Fruit fly (Drosophila melanogaster) whole organism, embryonic: Measurements from ENCODE around the gene Sec63.

ENCODE experiments used
- Atf3 ChIP-seq: fragments of 200-800 bp; sonication (Bioruptor generic); optimal IDR thresholded peaks from 3 replicates; lab custom pipeline; 2016; ENCODE audit warnings: missing biosample characterization, missing genetic modification characterization
- B-H2 ChIP-seq: fragments of 200-800 bp; sonication (Bioruptor generic); optimal IDR thresholded peaks from 2 replicates; lab custom pipeline; 2018; ENCODE audit warnings: missing biosample characterization, mild to moderate bottlenecking, missing genetic modification characterization
- BEAF-32 ChIP-seq: fragments of 200-800 bp; sonication (Bioruptor generic); optimal IDR thresholded peaks from 3 replicates; lab custom pipeline; 2017; ENCODE audit warnings: missing biosample characterization, missing genetic modification characterization, mild to moderate bottlenecking, moderate library complexity, missing genetic modification reagents
- Bgb ChIP-seq: fragments of 200-800 bp; sonication (Bioruptor generic); IDR thresholded peaks from 2 replicates; pipeline ENCODE4 v1.3.6; 2022; ENCODE audit warnings: missing biosample characterization, missing genetic modification characterization; ENCODE audit not compliant: partially characterized antibody
- CG10267 ChIP-seq: fragments of 200-800 bp; sonication (Bioruptor generic); optimal IDR thresholded peaks from 2 replicates; lab custom pipeline; 2018; ENCODE audit warnings: missing biosample characterization, mild to moderate bottlenecking, missing genetic modification characterization, moderate library complexity
- CG12104 ChIP-seq: fragments of 200-800 bp; sonication (Bioruptor generic); optimal IDR thresholded peaks from 3 replicates; lab custom pipeline; 2016; ENCODE audit warnings: missing biosample characterization, missing genetic modification characterization
- CG12155 ChIP-seq: fragments of 200-800 bp; sonication (Bioruptor generic); optimal IDR thresholded peaks from 3 replicates; lab custom pipeline; 2016; ENCODE audit warnings: missing biosample characterization, missing genetic modification characterization
- CG1602 ChIP-seq: fragments of 200-800 bp; sonication (Bioruptor generic); optimal IDR thresholded peaks from 3 replicates; lab custom pipeline; 2016; ENCODE audit warnings: missing biosample characterization, missing genetic modification characterization
- CG1603 ChIP-seq: fragments of 200-800 bp; sonication (Bioruptor generic); optimal IDR thresholded peaks from 2 replicates; lab custom pipeline; 2019; ENCODE audit warnings: missing biosample characterization, mild to moderate bottlenecking, missing genetic modification characterization, moderate library complexity
- CG6813 ChIP-seq: fragments of 200-800 bp; sonication (Bioruptor generic); optimal IDR thresholded peaks from 2 replicates; lab custom pipeline; 2017; ENCODE audit warnings: missing biosample characterization, missing genetic modification characterization, mild to moderate bottlenecking, moderate library complexity, missing genetic modification reagents
- CG6854 ChIP-seq: fragments of 200-800 bp; sonication (Bioruptor generic); optimal IDR thresholded peaks from 3 replicates; lab custom pipeline; 2017; ENCODE audit warnings: missing biosample characterization, mild to moderate bottlenecking, missing genetic modification characterization
- CG7372 ChIP-seq: fragments of 200-800 bp; sonication (Bioruptor generic); IDR thresholded peaks from 2 replicates; pipeline ENCODE4 v1.3.6; 2022; ENCODE audit warnings: missing biosample characterization, missing genetic modification characterization
- CG7839 ChIP-seq: fragments of 200-800 bp; sonication (Bioruptor generic); optimal IDR thresholded peaks from 3 replicates; lab custom pipeline; 2018; ENCODE audit warnings: missing biosample characterization, mild to moderate bottlenecking, missing genetic modification characterization, moderate library complexity
- CG8359 ChIP-seq: fragments of 200-800 bp; sonication (Bioruptor generic); optimal IDR thresholded peaks from 2 replicates; lab custom pipeline; 2017; ENCODE audit warnings: missing biosample characterization, mild to moderate bottlenecking, missing genetic modification characterization, borderline replicate concordance
- CG9727 ChIP-seq: fragments of 200-800 bp; sonication (Bioruptor generic); optimal IDR thresholded peaks from 3 replicates; lab custom pipeline; 2017; ENCODE audit warnings: missing biosample characterization, mild to moderate bottlenecking, missing genetic modification characterization
- Deaf1 ChIP-seq: fragments of 200-800 bp; optimal IDR thresholded peaks from 3 replicates; lab custom pipeline; 2019; ENCODE audit warnings: missing biosample characterization, mild to moderate bottlenecking, missing genetic modification characterization, moderate library complexity
- Ets97D ChIP-seq: fragments of 200-800 bp; sonication (Bioruptor generic); optimal IDR thresholded peaks from 3 replicates; lab custom pipeline; 2016; ENCODE audit warnings: missing biosample characterization, missing genetic modification characterization
- Gsc ChIP-seq: fragments of 200-800 bp; sonication (Bioruptor generic); IDR thresholded peaks from 2 replicates; pipeline ENCODE4 v1.3.6; 2022; ENCODE audit warnings: missing biosample characterization, missing genetic modification characterization
- Hmx ChIP-seq: fragments of 200-800 bp; sonication (Bioruptor generic); optimal IDR thresholded peaks from 2 replicates; lab custom pipeline; 2016; ENCODE audit warnings: missing biosample characterization, missing genetic modification characterization
- Hr3 ChIP-seq: fragments of 200-800 bp; sonication (Bioruptor generic); optimal IDR thresholded peaks from 3 replicates; lab custom pipeline; 2016; ENCODE audit warnings: missing biosample characterization, missing genetic modification characterization
- Meics ChIP-seq: fragments of 200-800 bp; sonication (Bioruptor generic); optimal IDR thresholded peaks from 2 replicates; lab custom pipeline; 2017; ENCODE audit warnings: missing biosample characterization, mild to moderate bottlenecking, missing genetic modification characterization
- NFAT ChIP-seq: fragments of 200-800 bp; sonication (Bioruptor generic); IDR thresholded peaks from 2 replicates; pipeline ENCODE4 v1.3.6; 2022; ENCODE audit warnings: missing biosample characterization, missing genetic modification characterization
- Nf-YA ChIP-seq: fragments of 200-800 bp; sonication (Bioruptor generic); IDR thresholded peaks from 2 replicates; pipeline ENCODE4 v1.3.6; 2022; ENCODE audit warnings: missing biosample characterization, missing genetic modification characterization
- Nf-YC ChIP-seq: fragments of 200-800 bp; optimal IDR thresholded peaks from 3 replicates; lab custom pipeline; 2019; ENCODE audit warnings: missing biosample characterization, mild to moderate bottlenecking, missing genetic modification characterization, moderate library complexity
- Oli ChIP-seq: fragments of 200-800 bp; sonication (Bioruptor generic); optimal IDR thresholded peaks from 2 replicates; lab custom pipeline; 2018; ENCODE audit warnings: missing biosample characterization, mild to moderate bottlenecking, missing genetic modification characterization, moderate library complexity
- Pdp1 ChIP-seq, 2 experiments: fragments of 200-800 bp; sonication (Bioruptor generic); optimal IDR thresholded peaks; 3 replicates each; lab custom pipeline; 2016; ENCODE audit warnings: missing biosample characterization in 2 of 2, missing genetic modification characterization in 2 of 2, mild to moderate bottlenecking in 1 of 2, moderate library complexity in 1 of 2
- Poxn ChIP-seq: fragments of 200-800 bp; sonication (Bioruptor generic); IDR thresholded peaks from 2 replicates; pipeline ENCODE4 v1.3.6; 2022; ENCODE audit warnings: missing biosample characterization, missing genetic modification characterization
- Spps ChIP-seq: fragments of 200-800 bp; sonication (Bioruptor generic); optimal IDR thresholded peaks from 2 replicates; lab custom pipeline; 2018; ENCODE audit warnings: missing biosample characterization, mild to moderate bottlenecking, missing genetic modification characterization
- TFAM ChIP-seq: fragments of 200-800 bp; sonication (Bioruptor generic); optimal IDR thresholded peaks from 2 replicates; lab custom pipeline; 2017; ENCODE audit warnings: missing biosample characterization, missing genetic modification characterization, inconsistent platforms
- ab ChIP-seq: fragments of 200-800 bp; sonication (Bioruptor generic); optimal IDR thresholded peaks from 2 replicates; lab custom pipeline; 2016; ENCODE audit warnings: missing biosample characterization, missing genetic modification characterization
- ase ChIP-seq: fragments of 200-800 bp; sonication (Bioruptor generic); IDR thresholded peaks from 3 replicates; pipeline ENCODE4 v1.3.6; 2022; ENCODE audit warnings: missing biosample characterization, missing genetic modification characterization
- bcd ChIP-seq: fragments of 200-800 bp; sonication (Bioruptor generic); optimal IDR thresholded peaks from 2 replicates; lab custom pipeline; 2017; ENCODE audit warnings: missing biosample characterization, mild to moderate bottlenecking, missing genetic modification characterization
- bowl ChIP-seq: fragments of 200-800 bp; sonication (Bioruptor generic); IDR thresholded peaks from 2 replicates; pipeline ENCODE4 v1.3.6; 2022; ENCODE audit warnings: missing biosample characterization, missing genetic modification characterization
- br ChIP-seq: fragments of >200 bp; optimal IDR thresholded peaks from 2 replicates; lab custom pipeline; 2017
- chm ChIP-seq: fragments of 200-800 bp; sonication (Bioruptor generic); IDR thresholded peaks from 2 replicates; pipeline ENCODE4 v1.3.6; 2022; ENCODE audit warnings: missing biosample characterization, missing genetic modification characterization
- esg ChIP-seq: fragments of 200-800 bp; sonication (Bioruptor generic); conservative IDR thresholded peaks from 2 replicates; pipeline ENCODE4 v1.3.6; 2022; ENCODE audit warnings: missing biosample characterization, missing genetic modification characterization
- fd96Cb ChIP-seq: fragments of 200-800 bp; sonication (Bioruptor generic); optimal IDR thresholded peaks from 2 replicates; lab custom pipeline; 2018; ENCODE audit warnings: missing biosample characterization, mild to moderate bottlenecking, missing genetic modification characterization, moderate library complexity
- gcm2 ChIP-seq: fragments of 200-800 bp; sonication (Bioruptor generic); optimal IDR thresholded peaks from 2 replicates; lab custom pipeline; 2016; ENCODE audit warnings: missing biosample characterization, missing genetic modification characterization
- grau ChIP-seq: fragments of 200-800 bp; optimal IDR thresholded peaks from 3 replicates; lab custom pipeline; 2019; ENCODE audit warnings: missing biosample characterization, mild to moderate bottlenecking, missing genetic modification characterization, moderate library complexity
- h ChIP-seq: fragments of >200 bp; optimal IDR thresholded peaks from 2 replicates; lab custom pipeline; 2017
- her ChIP-seq: fragments of 200-800 bp; sonication (Bioruptor generic); optimal IDR thresholded peaks from 2 replicates; lab custom pipeline; 2016; ENCODE audit warnings: missing biosample characterization, missing genetic modification characterization
- ind ChIP-seq: fragments of 200-800 bp; sonication (Bioruptor generic); optimal IDR thresholded peaks from 3 replicates; lab custom pipeline; 2016; ENCODE audit warnings: missing biosample characterization, missing genetic modification characterization
- ken ChIP-seq: fragments of 200-800 bp; sonication (Bioruptor generic); IDR thresholded peaks from 3 replicates; pipeline ENCODE4 v1.3.6; 2022; ENCODE audit warnings: missing biosample characterization, missing genetic modification characterization
- nmo ChIP-seq: fragments of 200-800 bp; sonication (Bioruptor generic); optimal IDR thresholded peaks from 2 replicates; lab custom pipeline; 2018; ENCODE audit warnings: missing biosample characterization, mild to moderate bottlenecking, missing genetic modification characterization, moderate library complexity
- odd ChIP-seq: fragments of 200-800 bp; sonication (Bioruptor generic); optimal IDR thresholded peaks from 2 replicates; lab custom pipeline; 2017; ENCODE audit warnings: missing biosample characterization, mild to moderate bottlenecking, missing genetic modification characterization
- psq ChIP-seq: fragments of 200-800 bp; sonication (Bioruptor generic); optimal IDR thresholded peaks from 2 replicates; lab custom pipeline; 2017; ENCODE audit warnings: missing biosample characterization, missing genetic modification characterization
- ranshi ChIP-seq: fragments of 200-800 bp; sonication (Bioruptor generic); IDR thresholded peaks from 2 replicates; pipeline ENCODE4 v1.3.6; 2022; ENCODE audit warnings: missing biosample characterization, missing genetic modification characterization
- row ChIP-seq: fragments of 200-800 bp; sonication (Bioruptor generic); IDR thresholded peaks from 3 replicates; pipeline ENCODE4 v1.3.6; 2022; ENCODE audit warnings: missing biosample characterization, missing genetic modification characterization
- sr ChIP-seq: fragments of 200-800 bp; sonication (Bioruptor generic); IDR thresholded peaks from 3 replicates; pipeline ENCODE4 v1.3.6; 2022; ENCODE audit warnings: missing biosample characterization, missing genetic modification characterization
- tin ChIP-seq: fragments of 200-800 bp; sonication (Bioruptor generic); optimal IDR thresholded peaks from 3 replicates; lab custom pipeline; 2016; ENCODE audit warnings: missing biosample characterization, missing genetic modification characterization
- wek ChIP-seq: fragments of 200-800 bp; sonication (Bioruptor generic); optimal IDR thresholded peaks from 3 replicates; lab custom pipeline; 2018; ENCODE audit warnings: missing biosample characterization, mild to moderate bottlenecking, missing genetic modification characterization, moderate library complexity

Gene Sec63

DNA sequence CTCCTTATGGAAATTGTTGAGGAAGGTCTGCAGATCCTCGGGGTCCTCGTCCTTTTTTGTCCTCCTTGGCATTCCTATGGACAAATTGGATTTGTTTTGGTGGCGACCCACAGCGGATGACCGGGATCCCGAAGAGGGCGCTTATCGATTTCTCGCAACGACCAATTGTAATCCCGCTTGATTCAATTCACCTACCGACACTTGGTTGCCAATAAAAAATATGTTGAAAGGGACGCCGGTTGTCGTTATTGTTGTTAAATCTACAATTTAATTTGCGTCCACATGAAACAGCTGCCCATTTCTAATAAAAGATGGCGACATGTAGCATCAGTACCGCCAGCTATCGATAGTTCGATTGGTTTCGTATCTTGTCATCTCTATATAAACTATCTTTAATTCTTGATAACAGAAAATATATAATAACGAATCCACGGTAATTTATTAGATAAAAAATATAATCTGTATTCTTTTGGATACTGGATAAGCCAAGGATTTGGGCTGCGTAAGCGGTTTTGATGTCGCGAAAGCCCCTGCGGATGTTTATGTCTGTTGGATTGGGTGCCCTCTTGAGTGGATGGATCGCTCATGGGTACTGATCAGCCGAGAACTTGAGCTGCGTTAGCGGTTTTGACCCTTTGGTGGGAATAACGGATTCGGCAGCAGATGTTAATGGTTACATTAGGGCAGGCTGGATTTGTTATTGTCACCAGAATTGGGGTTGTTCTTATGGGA lies 3.8 kb upstream of the Sec63 start, which contains the start of gene CTCF (continued):
- TF ChIP-seq grau (tag; lab: Kevin White, UChicago), result peak; percentile 52
- peak; percentile 73 for TF ChIP-seq Bgb (GFP tag; lab: Robert Waterston, UW)
- TF ChIP-seq Ets97D, result peak; percentile 70
- no peak for TF ChIP-seq CG6813 (GFP tag; lab: Kevin White, UChicago)
- peak; percentile 15 for TF ChIP-seq tin (GFP tag; lab: Kevin White, UChicago)
- TF ChIP-seq ranshi (GFP tag; lab: Robert Waterston, UW), result no peak
- TF ChIP-seq CG1603, result peak; percentile 69
- TF ChIP-seq ken (GFP tag; lab: Robert Waterston, UW), result no peak
- no peak for TF ChIP-seq Spps
- no peak for TF ChIP-seq psq (GFP tag; lab: Kevin White, UChicago)
- TF ChIP-seq Atf3, result peak; percentile 20
- TF ChIP-seq CG10267 (tag; lab: Kevin White, UChicago), result peak; percentile 62
- no peak for TF ChIP-seq Poxn
- TF ChIP-seq Hr3 (GFP tag; lab: Kevin White, UChicago), result peak; percentile 13
- no peak for TF ChIP-seq bowl (GFP tag; lab: Robert Waterston, UW)
- peak; percentile 85 for TF ChIP-seq BEAF-32
- TF ChIP-seq Gsc (GFP tag; lab: Robert Waterston, UW), result no peak
- TF ChIP-seq bcd (GFP tag; lab: Kevin White, UChicago), result no peak
- no peak for TF ChIP-seq sr (GFP tag; lab: Robert Waterston, UW)
- TF ChIP-seq esg (GFP tag; lab: Robert Waterston, UW), result 0 out of 2 replicates have a peak, but pooled peaks have one; percentile 27
- TF ChIP-seq CG7372, result no peak
- no peak for TF ChIP-seq br (lab: Kevin White, UChicago)
- TF ChIP-seq ind (GFP tag; lab: Kevin White, UChicago), result peak; percentile 4
- no peak for TF ChIP-seq Nf-YA (GFP tag; lab: Robert Waterston, UW)
- peak; percentile 65 for TF ChIP-seq Nf-YC (tag; lab: Kevin White, UChicago)
- peak; percentile 30 for TF ChIP-seq CG12155 (GFP tag; lab: Kevin White, UChicago)
- no peak for TF ChIP-seq CG12104
- TF ChIP-seq fd96Cb (tag; lab: Kevin White, UChicago), result peak; percentile 25
- TF ChIP-seq CG6854 (GFP tag; lab: Kevin White, UChicago), result no peak
- TF ChIP-seq CG9727, result peak; percentile 55
- TF ChIP-seq odd (GFP tag; lab: Kevin White, UChicago), result no peak
- no peak for TF ChIP-seq TFAM (GFP tag; lab: Kevin White, UChicago)
- TF ChIP-seq CG7839 (tag; lab: Kevin White, UChicago), result peak; percentile 53
- no peak for TF ChIP-seq gcm2
- TF ChIP-seq Meics (GFP tag; lab: Kevin White, UChicago), result peak; percentile 77
- TF ChIP-seq her, result peak; percentile 20
- peak; percentile 3 for TF ChIP-seq CG1602 (GFP tag; lab: Kevin White, UChicago)
- no peak for TF ChIP-seq ab
- TF ChIP-seq row (GFP tag; lab: Robert Waterston, UW), result peak; percentile 56; the same call in 2 of the 3 replicates
- TF ChIP-seq Pdp1 (GFP tag; optimal IDR thresholded peaks at IDR 0.05; lab: Kevin White, UChicago), result peak; percentile 33 to 36
- no peak for TF ChIP-seq Hmx (GFP tag; lab: Kevin White, UChicago)
- peak; percentile 90 for TF ChIP-seq nmo
- TF ChIP-seq chm (GFP tag; lab: Robert Waterston, UW), result no peak
- TF ChIP-seq NFAT (GFP tag; lab: Robert Waterston, UW), result peak; percentile 66
- TF ChIP-seq h, result no peak
- TF ChIP-seq CG8359 (GFP tag; lab: Kevin White, UChicago), result no peak
- no peak for TF ChIP-seq wek
- peak; percentile 32 for TF ChIP-seq Oli (tag; lab: Kevin White, UChicago)
- no peak for TF ChIP-seq Deaf1 (tag; lab: Kevin White, UChicago)
- TF ChIP-seq ase (GFP tag; lab: Robert Waterston, UW), result 0 out of 3 replicates have a peak, but pooled peaks have one; percentile 38
- no peak for TF ChIP-seq B-H2
